Fruit fly (Drosophila melanogaster): ENCODE data around the gene CG10011.

dm6 chr3R:28599238-28600127, 35.4 kb downstream of the CG10011 start, which contains the start of the genes Noa36 and Hrb98DE:
- TF ChIP-seq CG5204 (GFP tag; optimal IDR thresholded peaks at IDR 0.05) (no peak), pad (GFP tag; optimal IDR thresholded peaks at IDR 0.05) (no peak), tj (GFP tag; optimal IDR thresholded peaks at IDR 0.05) (no peak), CG14711 (tag; optimal IDR thresholded peaks at IDR 0.05) (no peak), Hr96 (GFP tag; optimal IDR thresholded peaks at IDR 0.05) (peak; percentile 40), CG12768 (GFP tag; optimal IDR thresholded peaks at IDR 0.05) (peak; percentile 8), CG11617 (GFP tag; optimal IDR thresholded peaks at IDR 0.05) (no peak), CG7045 (GFP tag; optimal IDR thresholded peaks at IDR 0.05) (no peak), kay (GFP tag; ENCODE audit: borderline replicate concordance) (no peak), cnc (optimal IDR thresholded peaks at IDR 0.05) (no peak), Clk (GFP tag; optimal IDR thresholded peaks at IDR 0.05) (no peak), CG33017 (tag; optimal IDR thresholded peaks at IDR 0.05) (no peak)

All from whole organism, adult.